Fruit fly (Drosophila melanogaster) whole organism, embryonic: ENCODE results near the gene Vha36-3.

Experiments used
- Antp ChIP-seq: fragments of 200-800 bp; sonication (Bioruptor generic); optimal IDR thresholded peaks from 3 replicates; lab custom pipeline; 2016; ENCODE audit warnings: missing biosample characterization, missing genetic modification characterization
- Atf6 ChIP-seq: fragments of 200-800 bp; sonication (Bioruptor generic); IDR thresholded peaks from 2 replicates; pipeline ENCODE4 v1.3.6; 2022; ENCODE audit warnings: missing biosample characterization, missing genetic modification characterization
- Bgb ChIP-seq: fragments of 200-800 bp; sonication (Bioruptor generic); IDR thresholded peaks from 2 replicates; pipeline ENCODE4 v1.3.6; 2022; ENCODE audit warnings: missing biosample characterization, missing genetic modification characterization; ENCODE audit not compliant: partially characterized antibody
- CG10209 ChIP-seq: fragments of 200-800 bp; sonication (Bioruptor generic); optimal IDR thresholded peaks from 3 replicates; lab custom pipeline; 2017; ENCODE audit warnings: missing biosample characterization, mild to moderate bottlenecking, missing genetic modification characterization, missing genetic modification reagents
- CG11456 ChIP-seq: fragments of 200-800 bp; sonication (Bioruptor generic); IDR thresholded peaks from 3 replicates; pipeline ENCODE4 v1.3.6; 2022; ENCODE audit warnings: missing biosample characterization, missing genetic modification characterization
- CG12659 ChIP-seq: fragments of 200-800 bp; sonication (Bioruptor generic); optimal IDR thresholded peaks from 3 replicates; lab custom pipeline; 2017; ENCODE audit warnings: mild to moderate bottlenecking, missing biosample characterization, missing genetic modification reagents, missing genetic modification characterization
- CG13296 ChIP-seq: fragments of 200-800 bp; sonication (Bioruptor generic); optimal IDR thresholded peaks from 3 replicates; lab custom pipeline; 2018; ENCODE audit warnings: missing biosample characterization, mild to moderate bottlenecking, missing genetic modification characterization
- CG13775 ChIP-seq: fragments of 200-800 bp; sonication (Bioruptor generic); optimal IDR thresholded peaks from 3 replicates; lab custom pipeline; 2017; ENCODE audit warnings: missing biosample characterization, mild to moderate bottlenecking, missing genetic modification characterization
- CG13894 ChIP-seq: fragments of 200-800 bp; sonication (Bioruptor generic); optimal IDR thresholded peaks from 3 replicates; lab custom pipeline; 2018; ENCODE audit warnings: missing biosample characterization, mild to moderate bottlenecking, missing genetic modification characterization, moderate library complexity
- CG15514 ChIP-seq: fragments of 200-800 bp; sonication (Bioruptor generic); optimal IDR thresholded peaks from 3 replicates; lab custom pipeline; 2017; ENCODE audit warnings: missing biosample characterization, missing genetic modification characterization, mild to moderate bottlenecking, moderate library complexity, missing genetic modification reagents
- CG18262 ChIP-seq: fragments of 200-800 bp; optimal IDR thresholded peaks from 3 replicates; lab custom pipeline; 2019; ENCODE audit warnings: missing biosample characterization, mild to moderate bottlenecking, missing genetic modification characterization, moderate library complexity
- CG18619 ChIP-seq: fragments of 200-800 bp; sonication (Bioruptor generic); optimal IDR thresholded peaks from 3 replicates; lab custom pipeline; 2017; ENCODE audit warnings: missing biosample characterization, mild to moderate bottlenecking, missing genetic modification characterization
- CG2875 ChIP-seq: fragments of 200-800 bp; sonication (Bioruptor generic); optimal IDR thresholded peaks from 2 replicates; lab custom pipeline; 2017; ENCODE audit warnings: missing biosample characterization, mild to moderate bottlenecking, missing genetic modification characterization, missing genetic modification reagents
- CG30403 ChIP-seq: fragments of 200-800 bp; sonication (Bioruptor generic); optimal IDR thresholded peaks from 3 replicates; lab custom pipeline; 2016; ENCODE audit warnings: missing biosample characterization, missing genetic modification characterization
- CG31224 ChIP-seq: fragments of 200-800 bp; sonication (Bioruptor generic); IDR thresholded peaks from 2 replicates; pipeline ENCODE4 v1.3.6; 2022; ENCODE audit warnings: missing biosample characterization, missing genetic modification characterization
- CG34376 ChIP-seq: fragments of 200-800 bp; sonication (Bioruptor generic); optimal IDR thresholded peaks from 2 replicates; lab custom pipeline; 2018; ENCODE audit warnings: missing biosample characterization, mild to moderate bottlenecking, missing genetic modification characterization
- CG5180 ChIP-seq: fragments of 200-800 bp; sonication (Bioruptor generic); optimal IDR thresholded peaks from 3 replicates; lab custom pipeline; 2017; ENCODE audit warnings: missing biosample characterization, missing genetic modification characterization, mild to moderate bottlenecking, moderate library complexity, missing genetic modification reagents
- CG7372 ChIP-seq: fragments of 200-800 bp; sonication (Bioruptor generic); IDR thresholded peaks from 2 replicates; pipeline ENCODE4 v1.3.6; 2022; ENCODE audit warnings: missing biosample characterization, missing genetic modification characterization
- CG9215 ChIP-seq: fragments of 200-800 bp; sonication (Bioruptor generic); IDR thresholded peaks from 2 replicates; pipeline ENCODE4 v1.3.6; 2022; ENCODE audit warnings: missing biosample characterization, missing genetic modification characterization
- CG9609 ChIP-seq: fragments of 200-800 bp; sonication (Bioruptor generic); optimal IDR thresholded peaks from 3 replicates; lab custom pipeline; 2016; ENCODE audit warnings: missing biosample characterization, missing genetic modification characterization
- ERR ChIP-seq: fragments of 200-800 bp; sonication (Bioruptor generic); optimal IDR thresholded peaks from 2 replicates; lab custom pipeline; 2016; ENCODE audit warnings: missing biosample characterization, missing genetic modification characterization
- Ets65A ChIP-seq: fragments of 200-800 bp; sonication (Bioruptor generic); peaks from one replicate; lab custom pipeline; 2016; ENCODE audit warnings: missing biosample characterization, missing genetic modification characterization
- Fer1 ChIP-seq: fragments of 200-800 bp; sonication (Bioruptor generic); optimal IDR thresholded peaks from 2 replicates; lab custom pipeline; 2017; ENCODE audit warnings: missing biosample characterization, mild to moderate bottlenecking, missing genetic modification characterization
- Hand ChIP-seq: fragments of 200-800 bp; sonication (Bioruptor generic); optimal IDR thresholded peaks from 2 replicates; lab custom pipeline; 2017; ENCODE audit warnings: mild to moderate bottlenecking, missing biosample characterization, missing genetic modification reagents, missing genetic modification characterization
- Hmr ChIP-seq: fragments of 200-800 bp; sonication (Bioruptor generic); optimal IDR thresholded peaks from 3 replicates; lab custom pipeline; 2017; ENCODE audit warnings: mild to moderate bottlenecking, missing biosample characterization, missing genetic modification reagents, missing genetic modification characterization
- Hsf ChIP-seq: fragments of 200-800 bp; sonication (Bioruptor generic); optimal IDR thresholded peaks from 3 replicates; lab custom pipeline; 2016; ENCODE audit warnings: missing biosample characterization, missing genetic modification characterization
- Lhr ChIP-seq: fragments of 200-800 bp; sonication (Bioruptor generic); optimal IDR thresholded peaks from 3 replicates; lab custom pipeline; 2017; ENCODE audit warnings: mild to moderate bottlenecking, missing biosample characterization, missing genetic modification reagents, missing genetic modification characterization
- MTF-1 ChIP-seq: fragments of 200-800 bp; sonication (Bioruptor generic); optimal IDR thresholded peaks from 2 replicates; lab custom pipeline; 2018; ENCODE audit warnings: missing biosample characterization, mild to moderate bottlenecking, missing genetic modification characterization, borderline replicate concordance
- Meics ChIP-seq: fragments of 200-800 bp; sonication (Bioruptor generic); optimal IDR thresholded peaks from 2 replicates; lab custom pipeline; 2017; ENCODE audit warnings: missing biosample characterization, mild to moderate bottlenecking, missing genetic modification characterization
- Mrtf ChIP-seq: fragments of 200-800 bp; sonication (Bioruptor generic); IDR thresholded peaks from 3 replicates; pipeline ENCODE4 v1.3.6; 2022; ENCODE audit warnings: missing biosample characterization, missing genetic modification characterization
- Ptx1 ChIP-seq: fragments of 200-800 bp; sonication (Bioruptor generic); IDR thresholded peaks from 2 replicates; pipeline ENCODE4 v1.3.6; 2022; ENCODE audit warnings: missing biosample characterization, missing genetic modification characterization
- Rfx ChIP-seq: fragments of 200-800 bp; sonication (Bioruptor generic); IDR thresholded peaks from 2 replicates; pipeline ENCODE4 v1.3.6; 2022; ENCODE audit warnings: missing biosample characterization, missing genetic modification characterization
- abd-A ChIP-seq: fragments of 200-800 bp; sonication (Bioruptor generic); optimal IDR thresholded peaks from 3 replicates; lab custom pipeline; 2019; ENCODE audit warnings: missing biosample characterization, mild to moderate bottlenecking, missing genetic modification characterization, moderate library complexity
- ara ChIP-seq: fragments of 200-800 bp; sonication (Bioruptor generic); IDR thresholded peaks from 2 replicates; pipeline ENCODE4 v1.3.6; 2022; ENCODE audit warnings: missing biosample characterization, missing genetic modification characterization
- bigmax ChIP-seq: fragments of 200-800 bp; sonication (Bioruptor generic); optimal IDR thresholded peaks from 2 replicates; lab custom pipeline; 2018; ENCODE audit warnings: missing biosample characterization, mild to moderate bottlenecking, missing genetic modification characterization
- caup ChIP-seq: fragments of 200-800 bp; sonication (Bioruptor generic); optimal IDR thresholded peaks from 3 replicates; lab custom pipeline; 2017; ENCODE audit warnings: missing biosample characterization, mild to moderate bottlenecking, missing genetic modification characterization, moderate library complexity; ENCODE audit not compliant: severe bottlenecking
- corto ChIP-seq: fragments of 200-800 bp; sonication (Bioruptor generic); optimal IDR thresholded peaks from 2 replicates; lab custom pipeline; 2016; ENCODE audit warnings: missing biosample characterization, mild to moderate bottlenecking, missing genetic modification characterization, moderate library complexity
- dmrt99B ChIP-seq: fragments of 200-800 bp; sonication (Bioruptor generic); optimal IDR thresholded peaks from 2 replicates; lab custom pipeline; 2018; ENCODE audit warnings: missing biosample characterization, mild to moderate bottlenecking, missing genetic modification characterization, moderate library complexity
- gem ChIP-seq: fragments of 200-800 bp; sonication (Bioruptor generic); optimal IDR thresholded peaks from 2 replicates; lab custom pipeline; 2019; ENCODE audit warnings: missing biosample characterization, mild to moderate bottlenecking, missing genetic modification characterization, moderate library complexity
- hkb ChIP-seq, 2 experiments: fragments of 200-800 bp in 1 of 2; fragments of >200 bp in 1 of 2; sonication (Bioruptor generic) in 1 of 2; IDR thresholded peaks in 1 of 2; optimal IDR thresholded peaks in 1 of 2; 2 replicates each; pipeline versions ENCODE4 v1.3.6 to Lab custom; 2017 to 2022; ENCODE audit warnings: missing biosample characterization in 1 of 2, missing genetic modification characterization in 1 of 2
- mld ChIP-seq: fragments of 200-800 bp; sonication (Bioruptor generic); IDR thresholded peaks from 3 replicates; pipeline ENCODE4 v1.3.6; 2022; ENCODE audit warnings: missing biosample characterization, missing genetic modification characterization; ENCODE audit not compliant: partially characterized antibody
- nmo ChIP-seq: fragments of 200-800 bp; sonication (Bioruptor generic); optimal IDR thresholded peaks from 2 replicates; lab custom pipeline; 2018; ENCODE audit warnings: missing biosample characterization, mild to moderate bottlenecking, missing genetic modification characterization, moderate library complexity
- pfk ChIP-seq: fragments of 200-800 bp; sonication (Bioruptor generic); optimal IDR thresholded peaks from 2 replicates; lab custom pipeline; 2018; ENCODE audit warnings: missing biosample characterization, mild to moderate bottlenecking, missing genetic modification characterization, moderate library complexity
- phol ChIP-seq: fragments of 200-800 bp; sonication (Bioruptor generic); optimal IDR thresholded peaks from 3 replicates; lab custom pipeline; 2018; ENCODE audit warnings: missing biosample characterization, mild to moderate bottlenecking, missing genetic modification characterization, moderate library complexity
- sisA ChIP-seq: fragments of 200-800 bp; sonication (Bioruptor generic); IDR thresholded peaks from 2 replicates; pipeline ENCODE4 v1.3.6; 2022; ENCODE audit warnings: missing biosample characterization, missing genetic modification characterization
- slbo ChIP-seq: fragments of 200-800 bp; sonication (Bioruptor generic); IDR thresholded peaks from 2 replicates; pipeline ENCODE4 v1.3.6; 2022; ENCODE audit warnings: missing biosample characterization, missing genetic modification characterization
- zf30C ChIP-seq: fragments of 200-800 bp; sonication (Bioruptor generic); optimal IDR thresholded peaks from 3 replicates; lab custom pipeline; 2018; ENCODE audit warnings: missing biosample characterization, mild to moderate bottlenecking, missing genetic modification characterization

The Vha36-3 gene

DNA sequence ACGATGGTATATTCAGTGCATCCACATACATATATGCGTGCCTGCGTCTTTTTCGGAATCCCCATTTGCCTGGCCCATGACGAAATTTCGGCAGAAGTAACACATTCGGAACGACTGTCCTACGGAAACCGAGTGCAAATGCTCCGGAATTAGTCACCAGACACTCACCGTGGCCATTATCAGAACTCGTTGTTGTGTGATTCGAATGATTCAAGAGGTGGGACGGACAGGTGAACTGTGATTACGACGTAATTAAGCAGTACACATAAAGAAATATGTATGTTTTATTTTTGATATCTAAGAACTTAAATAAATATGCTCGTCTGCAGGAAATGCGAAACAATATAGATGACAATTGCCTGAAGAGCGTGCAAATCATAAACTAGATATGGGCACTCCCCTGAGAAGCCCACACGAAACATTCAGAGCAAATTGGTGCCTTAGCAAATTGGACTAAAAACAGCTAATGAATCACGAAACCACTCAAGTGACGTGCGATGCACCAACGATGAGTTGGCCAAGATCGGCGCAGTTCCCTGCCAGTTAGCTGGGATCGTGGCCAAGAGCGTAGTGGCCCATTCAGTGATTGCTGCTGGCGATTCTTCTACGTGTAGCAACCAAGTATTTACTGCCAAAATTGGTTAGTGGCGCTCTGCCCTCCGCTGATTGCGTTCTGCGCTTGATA is 11.1 kb upstream of the Vha36-3 start (continued):
- TF ChIP-seq bigmax (no peak), CG18262 (peak; percentile 15), CG10209 (GFP tag; lab: Kevin White, UChicago) (peak; percentile 45), CG34376 (GFP tag; lab: Kevin White, UChicago) (peak; percentile 23), CG31224 (0 out of 2 replicates have a peak, but pooled peaks have one; percentile 24), CG2875 (GFP tag; lab: Kevin White, UChicago) (no peak), CG9215 (GFP tag; lab: Robert Waterston, UW) (0 out of 2 replicates have a peak, but pooled peaks have one; percentile 38), abd-A (tag; lab: Kevin White, UChicago) (no peak), Bgb (no peak), CG11456 (GFP tag; lab: Robert Waterston, UW) (0 out of 3 replicates have a peak, but pooled peaks have one; percentile 42), CG15514 (GFP tag; lab: Kevin White, UChicago) (peak; percentile 27), sisA (no peak), CG13296 (GFP tag; lab: Kevin White, UChicago) (peak; percentile 49), Atf6 (GFP tag; lab: Robert Waterston, UW) (0 out of 2 replicates have a peak, but pooled peaks have one; percentile 22), Meics (GFP tag; lab: Kevin White, UChicago) (peak; percentile 72), phol (peak; percentile 6), slbo (0 out of 2 replicates have a peak, but pooled peaks have one; percentile 55), Ets65A (peak; percentile 80), Hsf (GFP tag; lab: Kevin White, UChicago) (no peak), nmo (GFP tag; lab: Kevin White, UChicago) (peak; percentile 29), CG13775 (GFP tag; lab: Kevin White, UChicago) (peak; percentile 21), Hand (peak; percentile 43), hkb (optimal IDR thresholded peaks at IDR 0.05; lab: Kevin White, UChicago) (no peak), hkb (GFP tag; IDR thresholded peaks at IDR 0.05; lab: Robert Waterston, UW) (peak; percentile 29; the same call in 1 of the 2 replicates), CG18619 (GFP tag; lab: Kevin White, UChicago) (peak; percentile 58), zf30C (GFP tag; lab: Kevin White, UChicago) (peak; percentile 26), CG7372 (GFP tag; lab: Robert Waterston, UW) (no peak), corto (peak; percentile 34), caup (GFP tag; lab: Kevin White, UChicago) (peak; percentile 15), CG30403 (GFP tag; lab: Kevin White, UChicago) (peak; percentile 45), CG5180 (GFP tag; lab: Kevin White, UChicago) (no peak), mld (GFP tag; lab: Robert Waterston, UW) (no peak), Fer1 (GFP tag; lab: Kevin White, UChicago) (peak; percentile 39), pfk (GFP tag; lab: Kevin White, UChicago) (no peak), Lhr (no peak), Hmr (GFP tag; lab: Kevin White, UChicago) (peak; percentile 56), Antp (GFP tag; lab: Kevin White, UChicago) (peak; percentile 19), dmrt99B (tag; lab: Kevin White, UChicago) (peak; percentile 36), CG12659 (GFP tag; lab: Kevin White, UChicago) (peak; percentile 54), gem (tag; lab: Kevin White, UChicago) (peak; percentile 46), ERR (GFP tag; lab: Kevin White, UChicago) (no peak), ara (GFP tag; lab: Robert Waterston, UW) (no peak), Ptx1 (peak; percentile 31; the same call in 1 of the 2 replicates), Mrtf (GFP tag; lab: Robert Waterston, UW) (no peak), CG13894 (tag; lab: Kevin White, UChicago) (no peak), CG9609 (GFP tag; lab: Kevin White, UChicago) (peak; percentile 12), Rfx (peak; percentile 21; the same call in 1 of the 2 replicates), MTF-1 (GFP tag; lab: Kevin White, UChicago) (no peak)
